Fruit fly (Drosophila melanogaster): Measurements from ENCODE around the gene ClC-a.

Gene ClC-a

dm6 chr3R:11786695-11787226 is 26.2 kb downstream of the ClC-a start, which contains the start of the genes prd1 and HisCl1:
Gene prd1, minus strand, starts transcription at chr3R:11787014.
Gene HisCl1, plus strand, starts transcription at chr3R:11787176.
- TF ChIP-seq EcR (GFP tag; optimal IDR thresholded peaks at IDR 0.05) (no peak), Dll (optimal IDR thresholded peaks at IDR 0.05) (no peak)

- no peak for TF ChIP-seq psq (optimal IDR thresholded peaks at IDR 0.05)
- TF ChIP-seq Dll (optimal IDR thresholded peaks at IDR 0.05): no peak
- no peak for TF ChIP-seq pan (optimal IDR thresholded peaks at IDR 0.05)
- no peak for TF ChIP-seq EcR (GFP tag; optimal IDR thresholded peaks at IDR 0.05)
These were observed 32.8 kb downstream of the ClC-a start for dm6 chr3R:11780181-11780688.

DNA sequence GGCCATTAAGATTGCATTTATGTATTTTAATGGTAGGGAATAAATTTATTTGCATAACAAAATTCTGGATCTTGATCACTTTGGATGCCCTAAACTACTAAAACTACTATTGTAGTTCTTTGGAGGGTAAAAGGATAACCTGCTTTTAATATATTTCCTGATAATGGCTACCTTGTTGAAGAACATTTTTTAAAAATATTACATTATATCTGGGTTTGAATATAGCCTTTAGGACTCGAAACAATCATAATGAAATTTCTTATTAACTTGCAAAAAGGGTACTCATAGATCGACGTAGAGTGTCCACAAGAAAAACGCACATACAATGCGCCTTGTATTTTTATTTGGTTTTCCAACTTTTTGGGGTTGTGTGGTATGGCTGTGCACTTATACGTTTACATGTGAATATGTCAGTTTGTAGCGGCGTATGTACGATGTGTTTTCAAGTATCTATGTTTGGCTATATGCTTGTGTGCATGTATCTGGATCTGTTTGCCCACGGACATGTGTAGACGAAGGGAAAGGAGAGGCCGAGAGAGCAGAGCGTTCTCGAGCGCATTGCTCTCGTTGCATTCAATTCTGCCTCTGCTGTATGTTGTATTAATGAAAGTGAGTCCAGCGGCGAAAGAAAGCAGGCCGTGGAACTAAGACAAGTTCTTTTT is 33.5 kb downstream of the ClC-a start:
- TF ChIP-seq usp (GFP tag; optimal IDR thresholded peaks at IDR 0.05) (no peak), CG8478 (optimal IDR thresholded peaks at IDR 0.05) (no peak), Dll (optimal IDR thresholded peaks at IDR 0.05) (no peak), EcR (GFP tag; optimal IDR thresholded peaks at IDR 0.05) (peak; percentile 44 to 96), psq (optimal IDR thresholded peaks at IDR 0.05) (no peak)

dm6 chr3R:11778879-11779278 is 34.1 kb downstream of the ClC-a start:
- TF ChIP-seq pan (optimal IDR thresholded peaks at IDR 0.05) (no peak), psq (optimal IDR thresholded peaks at IDR 0.05) (no peak), CG8478 (optimal IDR thresholded peaks at IDR 0.05) (no peak), usp (GFP tag; optimal IDR thresholded peaks at IDR 0.05) (no peak), EcR (GFP tag; optimal IDR thresholded peaks at IDR 0.05) (no peak), Dll (optimal IDR thresholded peaks at IDR 0.05) (no peak)

dm6 chr3R:11778012-11778865 is 34.8 kb downstream of the ClC-a start:
- TF ChIP-seq EcR (GFP tag; optimal IDR thresholded peaks at IDR 0.05): no peak
- peak; percentile 35 for TF ChIP-seq Dll (optimal IDR thresholded peaks at IDR 0.05)
- TF ChIP-seq pan (optimal IDR thresholded peaks at IDR 0.05): peak; percentile 97

- TF ChIP-seq CG8478 (optimal IDR thresholded peaks at IDR 0.05) (no peak), usp (GFP tag; optimal IDR thresholded peaks at IDR 0.05) (no peak)
These were observed 35.9 kb downstream of the ClC-a start for dm6 chr3R:11777058-11777457.

DNA sequence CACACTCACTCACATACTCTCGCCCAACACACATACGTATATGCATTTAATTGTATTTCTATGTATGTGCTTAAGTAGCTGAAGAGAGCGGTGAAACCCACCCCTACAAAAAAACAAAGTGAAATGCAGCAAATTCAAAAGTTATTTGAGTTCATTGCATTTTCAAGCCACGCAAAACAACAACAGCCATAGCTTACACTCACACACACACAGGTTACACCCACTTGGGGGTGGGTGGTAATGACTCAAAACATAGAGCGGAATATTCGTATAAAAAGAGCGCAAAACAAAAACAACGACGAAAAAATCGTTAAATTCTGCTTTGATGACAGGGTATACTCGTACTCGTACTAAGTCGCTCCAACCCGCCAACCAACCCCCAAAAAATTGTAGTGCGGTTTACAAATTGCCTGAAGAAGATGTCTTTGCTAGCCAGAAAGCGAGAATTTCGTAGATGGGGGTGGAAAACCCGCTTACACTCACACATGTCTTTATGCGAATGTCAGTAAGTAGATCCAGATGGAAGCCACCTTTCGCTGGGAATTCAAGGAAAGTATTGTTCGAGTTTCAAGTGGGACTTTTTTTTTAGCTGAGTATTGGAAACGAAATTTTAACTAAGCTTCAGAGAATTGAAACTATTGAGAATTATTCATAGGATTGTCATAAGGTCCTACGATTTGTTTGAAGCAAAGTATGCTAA is 36.8 kb downstream of the ClC-a start:
- TF ChIP-seq Dll (optimal IDR thresholded peaks at IDR 0.05) (no peak), usp (GFP tag; optimal IDR thresholded peaks at IDR 0.05) (no peak), pan (optimal IDR thresholded peaks at IDR 0.05) (no peak), CG8478 (optimal IDR thresholded peaks at IDR 0.05) (no peak), EcR (GFP tag; optimal IDR thresholded peaks at IDR 0.05) (no peak), psq (optimal IDR thresholded peaks at IDR 0.05) (no peak)

dm6 chr3R:11775207-11775606 is 37.8 kb downstream of the ClC-a start:
- TF ChIP-seq pan (optimal IDR thresholded peaks at IDR 0.05): no peak
- TF ChIP-seq usp (GFP tag; optimal IDR thresholded peaks at IDR 0.05): no peak
- TF ChIP-seq Dll (optimal IDR thresholded peaks at IDR 0.05): no peak
- TF ChIP-seq EcR (GFP tag; optimal IDR thresholded peaks at IDR 0.05): no peak
- no peak for TF ChIP-seq CG8478 (optimal IDR thresholded peaks at IDR 0.05)
- no peak for TF ChIP-seq psq (optimal IDR thresholded peaks at IDR 0.05)

dm6 chr3R:11773999-11774397 is 39.0 kb downstream of the ClC-a start:
- TF ChIP-seq pan (optimal IDR thresholded peaks at IDR 0.05): no peak

DNA sequence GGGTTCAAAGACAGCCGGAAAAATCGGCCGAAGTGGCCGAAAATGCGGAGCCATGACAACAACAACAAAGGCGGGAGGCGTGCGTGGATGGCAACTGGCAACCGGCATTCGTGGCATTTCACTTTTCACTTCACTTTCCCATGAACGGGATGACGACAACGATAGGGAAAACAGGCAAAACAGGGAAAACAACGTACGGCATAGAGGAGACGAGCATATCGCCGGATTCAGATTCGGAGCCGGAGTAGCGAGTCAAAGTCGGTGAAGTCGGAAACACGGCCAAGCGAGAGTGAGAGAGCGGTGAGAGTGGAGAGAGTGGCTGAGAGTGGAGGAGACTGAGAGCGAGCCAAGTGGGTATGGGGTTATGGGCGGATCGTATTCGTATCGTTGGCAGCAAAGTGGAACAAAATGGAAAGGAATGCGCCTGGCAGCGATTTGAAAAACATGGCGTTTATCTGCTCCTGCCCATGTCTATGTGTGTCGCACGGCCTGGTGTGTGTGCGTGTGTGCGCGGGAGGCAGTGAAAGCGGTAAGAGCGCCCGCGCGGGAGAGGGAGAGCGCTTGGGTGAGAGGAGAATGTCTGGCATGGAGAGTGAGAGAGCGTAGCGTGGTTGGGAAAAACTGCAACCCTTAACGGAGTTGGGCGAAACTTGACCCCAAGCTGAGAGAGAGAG is 39.5 kb downstream of the ClC-a start:
- no peak for TF ChIP-seq pan (optimal IDR thresholded peaks at IDR 0.05)
- peak; percentile 91 for TF ChIP-seq Dll (optimal IDR thresholded peaks at IDR 0.05)

DNA sequence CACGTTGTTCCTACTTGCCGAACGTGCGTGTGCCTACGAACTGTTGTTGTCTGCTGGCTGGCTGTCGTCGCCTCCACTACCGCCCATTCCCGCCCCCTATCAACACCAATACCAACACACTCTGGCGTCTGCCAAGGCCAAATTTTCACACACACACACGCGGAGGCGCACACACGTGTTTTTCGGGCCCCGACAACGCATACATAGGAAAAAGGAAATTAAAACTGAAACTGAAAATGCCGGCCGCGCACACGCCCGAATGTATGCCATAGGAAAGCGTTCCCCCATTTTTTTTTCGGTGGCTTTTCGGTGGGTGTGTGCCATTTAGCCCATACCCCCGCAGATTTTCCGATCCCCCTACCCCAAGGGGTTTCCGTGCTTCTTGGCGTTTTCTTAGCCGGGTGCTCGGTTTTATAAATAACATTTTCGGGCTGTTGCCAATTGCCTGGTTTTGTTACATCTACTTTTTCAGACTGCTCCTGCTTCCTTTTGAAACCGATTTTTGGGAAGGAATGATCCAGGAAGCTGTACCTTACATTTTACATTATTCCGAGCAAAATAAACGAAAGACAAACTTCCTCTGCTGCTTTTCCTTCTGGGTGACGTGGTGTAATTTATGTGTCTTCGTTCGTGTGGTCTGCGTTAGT is 40.7 kb downstream of the ClC-a start:
- TF ChIP-seq pan (optimal IDR thresholded peaks at IDR 0.05): no peak
- TF ChIP-seq usp (GFP tag; optimal IDR thresholded peaks at IDR 0.05): no peak
- TF ChIP-seq Dll (optimal IDR thresholded peaks at IDR 0.05): no peak
- TF ChIP-seq EcR (GFP tag; optimal IDR thresholded peaks at IDR 0.05): no peak
- TF ChIP-seq psq (optimal IDR thresholded peaks at IDR 0.05): no peak
- no peak for TF ChIP-seq CG8478 (optimal IDR thresholded peaks at IDR 0.05)

DNA sequence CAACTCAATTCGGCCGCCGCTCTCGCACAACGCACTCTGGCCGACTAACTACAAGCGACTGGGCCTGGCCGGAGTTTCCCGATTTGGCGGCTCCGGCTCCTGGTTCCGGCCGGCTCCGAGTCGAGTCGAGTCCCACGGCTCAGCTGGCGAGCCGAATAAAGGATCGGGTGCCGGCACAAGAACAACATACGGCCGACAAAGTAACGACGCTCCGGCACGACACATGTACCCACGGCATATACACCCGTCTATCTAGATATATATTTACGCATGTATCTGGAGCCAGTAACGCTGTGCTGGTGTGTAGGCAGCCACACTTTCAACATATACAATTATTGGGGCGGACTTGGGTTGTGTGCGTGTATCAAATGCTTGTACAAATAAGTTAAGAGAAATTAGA is 41.5 kb downstream of the ClC-a start:
- TF ChIP-seq Dll (optimal IDR thresholded peaks at IDR 0.05) (no peak), EcR (GFP tag; optimal IDR thresholded peaks at IDR 0.05) (no peak), usp (GFP tag; optimal IDR thresholded peaks at IDR 0.05) (no peak), pan (optimal IDR thresholded peaks at IDR 0.05) (no peak)

Measured in whole organism.